Fruit fly (Drosophila melanogaster) whole organism, pupa: ENCODE measurements around the gene Trim9.

Experiments
- CG14655 ChIP-seq: fragments of 200-800 bp; sonication (Bioruptor generic); optimal IDR thresholded peaks from 3 replicates; lab custom pipeline; 2017; ENCODE audit warnings: mild to moderate bottlenecking, missing biosample characterization, missing genetic modification reagents, missing genetic modification characterization
- CG15710 ChIP-seq: fragments of 200-800 bp; sonication (Bioruptor generic); optimal IDR thresholded peaks from 2 replicates; lab custom pipeline; 2018; ENCODE audit warnings: missing biosample characterization, mild to moderate bottlenecking, missing genetic modification characterization, moderate library complexity
- D1 ChIP-seq: fragments of 200-800 bp; sonication (Bioruptor generic); optimal IDR thresholded peaks from 2 replicates; lab custom pipeline; 2018; ENCODE audit warnings: missing biosample characterization, mild to moderate bottlenecking, missing genetic modification characterization, moderate library complexity
- EcR ChIP-seq: fragments of 200-800 bp; sonication (Bioruptor generic); optimal IDR thresholded peaks from 3 replicates; lab custom pipeline; 2019; ENCODE audit warnings: missing biosample characterization, missing genetic modification characterization, mild to moderate bottlenecking, moderate library complexity, missing genetic modification reagents
- Ets98B ChIP-seq: fragments of 200-800 bp; sonication (Bioruptor generic); IDR thresholded peaks from 2 replicates; pipeline ENCODE4 v1.3.6; 2022; ENCODE audit warnings: missing biosample characterization, missing genetic modification characterization
- Pif1A ChIP-seq: fragments of 200-800 bp; sonication (Bioruptor generic); optimal IDR thresholded peaks from 3 replicates; lab custom pipeline; 2016; ENCODE audit warnings: missing biosample characterization, missing genetic modification characterization
- Snoo ChIP-seq: fragments of 200-800 bp; sonication (Bioruptor generic); optimal IDR thresholded peaks from 3 replicates; lab custom pipeline; 2017; ENCODE audit warnings: missing biosample characterization, mild to moderate bottlenecking, missing genetic modification characterization, inconsistent platforms
- gl ChIP-seq: fragments of 200-800 bp; sonication (Bioruptor generic); optimal IDR thresholded peaks from 2 replicates; lab custom pipeline; 2018; ENCODE audit warnings: missing biosample characterization, mild to moderate bottlenecking, missing genetic modification characterization

DNA sequence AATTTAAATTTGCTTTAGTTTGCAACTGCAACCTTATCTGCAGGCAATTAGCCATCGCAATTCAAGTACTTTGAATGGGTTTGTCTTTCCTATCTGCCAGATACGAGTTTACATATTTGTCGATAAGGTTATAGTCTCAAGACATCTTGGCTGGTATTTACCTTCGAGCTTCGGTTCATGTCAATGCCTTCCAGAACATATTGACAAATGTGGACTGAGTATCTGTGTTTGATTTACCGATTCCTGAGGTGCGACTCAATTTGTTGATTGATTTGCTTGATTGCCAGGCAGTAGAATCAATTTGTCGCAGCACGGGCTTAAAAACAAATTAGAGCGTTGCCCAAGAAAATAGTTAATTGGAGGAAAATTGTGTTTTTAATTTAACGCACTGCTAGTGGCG is 8.1 kb downstream of the Trim9 start:
- TF ChIP-seq Ets98B (GFP tag; lab: Robert Waterston, UW) (no peak), Snoo (tag; lab: Kevin White, UChicago) (no peak), D1 (no peak), EcR (no peak), gl (tag; lab: Kevin White, UChicago) (no peak), CG14655 (GFP tag; lab: Kevin White, UChicago) (no peak), CG15710 (tag; lab: Kevin White, UChicago) (no peak), Pif1A (GFP tag; lab: Kevin White, UChicago) (no peak)
